Worm (Caenorhabditis elegans): ENCODE measurements around the gene T10F2.5.
A peak's percentile ranks its signal among the peaks of the same experiment; 100 is the strongest.

The T10F2.5 gene

DNA sequence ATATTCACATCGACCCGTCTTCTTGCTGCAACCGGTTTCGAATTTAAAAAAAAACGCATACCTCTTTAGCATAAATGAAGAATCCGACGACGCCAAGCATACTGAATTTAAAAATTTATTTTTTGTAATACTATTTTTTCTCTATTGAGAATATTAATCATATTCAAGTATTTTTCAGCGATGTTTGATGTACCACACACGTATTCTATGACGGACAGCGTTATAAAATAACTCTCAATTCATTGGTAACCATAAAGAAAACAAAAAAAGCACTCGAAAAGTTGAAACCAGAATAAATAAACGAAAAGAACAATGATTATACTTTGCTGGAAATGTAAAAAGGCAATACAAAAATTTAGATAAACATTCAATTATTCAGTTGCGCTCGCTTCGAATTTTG, at the start of gene T10F2.5:
TSS of gene T10F2.5 (minus strand) at position 101 of the 400 bp plus-strand sequence.
- no peak for TF ChIP-seq dve-1 (tag; optimal IDR thresholded peaks at IDR 0.05)
- no peak for TF ChIP-seq ceh-22 (tag; optimal IDR thresholded peaks at IDR 0.05)

ce11 chrIII:5208992-5209391, 49.6 kb upstream of the T10F2.5 start, which contains the start of gene syx-16:
Gene syx-16 (minus strand): TSS chrIII:5209109.
- TF ChIP-seq ahr-1 (tag; optimal IDR thresholded peaks at IDR 0.05) (no peak), ceh-45 (GFP tag; IDR thresholded peaks at IDR 0.05) (no peak), fax-1 (tag; optimal IDR thresholded peaks at IDR 0.05) (no peak), pax-1 (tag; optimal IDR thresholded peaks at IDR 0.05) (no peak), ceh-2 (tag; optimal IDR thresholded peaks at IDR 0.05) (no peak), sox-2 (GFP tag; IDR thresholded peaks at IDR 0.05) (no peak), T23F11.4 (GFP tag; optimal IDR thresholded peaks at IDR 0.05) (no peak), K02D7.2 (tag; optimal IDR thresholded peaks at IDR 0.05) (no peak), tbx-7 (tag; optimal IDR thresholded peaks at IDR 0.05) (no peak), C38D4.7 (GFP tag; optimal IDR thresholded peaks at IDR 0.05) (no peak), mec-3 (tag; optimal IDR thresholded peaks at IDR 0.05; ENCODE audit: borderline replicate concordance) (no peak), madf-2 (tag; optimal IDR thresholded peaks at IDR 0.05) (no peak), syd-9 (tag; optimal IDR thresholded peaks at IDR 0.05) (no peak), unc-86 (tag; optimal IDR thresholded peaks at IDR 0.05) (no peak), npax-4 (tag; optimal IDR thresholded peaks at IDR 0.05) (no peak), nhr-232 (tag; optimal IDR thresholded peaks at IDR 0.05) (no peak)

ce11 chrIII:5206861-5207414, 47.5 kb upstream of the T10F2.5 start, which contains the start of gene morc-1:
Gene morc-1 (minus strand): TSS chrIII:5206911.
- TF ChIP-seq C38D4.7 (GFP tag; optimal IDR thresholded peaks at IDR 0.05) (peak; percentile 7), hlh-8 (tag; optimal IDR thresholded peaks at IDR 0.05) (no peak), sox-4 (tag; optimal IDR thresholded peaks at IDR 0.05) (no peak)

- no peak for TF ChIP-seq Y22D7AL.16 (tag; optimal IDR thresholded peaks at IDR 0.05)
- no peak for TF ChIP-seq hlh-30 (tag; optimal IDR thresholded peaks at IDR 0.05; ENCODE audit: insufficient read depth)
- TF ChIP-seq F13H6.1 (tag; optimal IDR thresholded peaks at IDR 0.05): no peak
- no peak for TF ChIP-seq che-1 (tag; optimal IDR thresholded peaks at IDR 0.05)
- no peak for TF ChIP-seq ceh-19 (GFP tag; optimal IDR thresholded peaks at IDR 0.05)
- TF ChIP-seq pat-9 (tag; optimal IDR thresholded peaks at IDR 0.05): no peak
- TF ChIP-seq ztf-16 (tag; optimal IDR thresholded peaks at IDR 0.05): no peak
- TF ChIP-seq nhr-11 (tag; optimal IDR thresholded peaks at IDR 0.05): no peak
Observed at ce11 chrIII:5203310-5203709, 43.9 kb upstream of the T10F2.5 start.

DNA sequence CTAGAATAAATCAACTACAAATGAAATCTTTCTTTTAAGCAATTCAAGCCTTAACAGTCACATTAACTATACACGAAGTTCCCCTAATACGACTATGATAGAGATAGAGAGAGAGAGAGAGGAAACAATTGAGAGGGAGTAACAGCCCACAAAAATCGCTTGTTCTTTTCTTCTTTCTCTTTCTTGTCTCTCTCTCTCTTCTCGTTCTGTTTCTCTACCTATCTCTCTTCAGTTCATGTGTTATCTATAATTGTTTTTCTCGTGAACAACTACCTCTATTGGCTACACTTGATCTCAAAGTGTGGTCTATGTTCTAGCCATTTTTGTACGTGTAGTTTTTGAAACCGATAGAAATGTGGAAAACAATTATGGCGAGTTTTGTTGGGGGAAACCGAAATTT, 43.2 kb upstream of the T10F2.5 start:
- TF ChIP-seq elt-2 (tag; optimal IDR thresholded peaks at IDR 0.05) (peak; percentile 5), nfya-1 (tag; optimal IDR thresholded peaks at IDR 0.05) (peak; percentile 66), ets-4 (tag; optimal IDR thresholded peaks at IDR 0.05) (peak; percentile 34), ceh-48 (tag; optimal IDR thresholded peaks at IDR 0.05) (no peak), ceh-18 (tag; optimal IDR thresholded peaks at IDR 0.05) (peak; percentile 20)

DNA sequence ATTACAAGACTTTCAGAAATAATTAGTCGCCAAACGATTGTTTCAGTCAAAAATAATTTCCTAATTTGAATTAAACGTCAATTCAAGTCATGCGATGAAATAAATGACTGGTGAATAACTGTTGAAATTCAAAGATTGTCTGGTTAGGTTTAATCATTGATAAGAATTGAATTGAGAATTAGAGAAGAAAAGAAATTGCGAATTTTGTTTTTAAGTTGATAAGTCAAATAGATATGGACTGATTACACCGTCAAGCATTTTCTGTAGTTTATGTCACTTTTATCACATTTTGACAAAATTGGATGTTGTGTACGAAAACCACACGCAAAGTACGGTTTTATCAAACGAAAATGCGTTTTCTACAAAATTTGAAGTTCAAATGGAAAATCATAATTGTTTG, 41.9 kb upstream of the T10F2.5 start:
- TF ChIP-seq ceh-34 (tag; optimal IDR thresholded peaks at IDR 0.05) (no peak), nfya-1 (tag; optimal IDR thresholded peaks at IDR 0.05) (no peak), elt-2 (tag; optimal IDR thresholded peaks at IDR 0.05) (peak; percentile 47)

Data from whole organism, late embryonic.